Fruit fly (Drosophila melanogaster): Measurements from ENCODE around the gene Spn.

The Spn gene

DNA sequence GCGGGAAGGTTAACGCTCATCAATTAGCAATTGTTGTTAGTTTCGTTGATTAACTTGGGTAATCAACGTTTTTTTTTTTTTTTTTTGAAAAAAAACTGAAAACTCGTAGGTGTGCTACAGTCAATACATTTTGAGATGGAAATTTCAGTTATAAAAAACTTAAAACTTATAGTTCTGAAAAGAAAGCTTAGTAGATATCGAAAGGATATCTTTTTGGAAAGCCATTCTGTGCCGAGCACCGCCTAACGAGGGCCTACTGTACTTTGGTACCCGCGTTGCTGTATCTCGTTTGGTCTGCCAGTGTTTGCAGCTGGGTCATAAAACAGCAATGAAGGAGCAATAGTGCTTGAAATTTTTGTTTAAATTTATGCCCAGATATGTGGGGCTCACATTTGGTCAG, 17.9 kb upstream of the Spn start (continued):
- TF ChIP-seq CG9817 (tag; optimal IDR thresholded peaks at IDR 0.05) (no peak), ken (GFP tag; IDR thresholded peaks at IDR 0.05) (0 out of 3 replicates have a peak, but pooled peaks have one; percentile 40), CG10565 (GFP tag; optimal IDR thresholded peaks at IDR 0.05) (no peak), Meics (GFP tag; optimal IDR thresholded peaks at IDR 0.05) (peak; percentile 33), Bgb (GFP tag; IDR thresholded peaks at IDR 0.05; ENCODE audit: partially characterized antibody) (no peak), CG17186 (GFP tag; optimal IDR thresholded peaks at IDR 0.05) (no peak), Blimp-1 (GFP tag; optimal IDR thresholded peaks at IDR 0.05) (peak; percentile 39), kah (GFP tag; optimal IDR thresholded peaks at IDR 0.05) (no peak), knrl (GFP tag; IDR thresholded peaks at IDR 0.05; ENCODE audit: partially characterized antibody) (no peak), kay (GFP tag; optimal IDR thresholded peaks at IDR 0.05) (no peak), tup (GFP tag; optimal IDR thresholded peaks at IDR 0.05) (no peak), twi (tag; optimal IDR thresholded peaks at IDR 0.05) (no peak), CG43689 (GFP tag; IDR thresholded peaks at IDR 0.05) (no peak), danr (GFP tag; IDR thresholded peaks at IDR 0.05) (no peak), CG1792 (GFP tag; optimal IDR thresholded peaks at IDR 0.05) (no peak), D (optimal IDR thresholded peaks at IDR 0.05) (no peak), D (GFP tag; optimal IDR thresholded peaks at IDR 0.05) (no peak), CG6791 (GFP tag; IDR thresholded peaks at IDR 0.05; ENCODE audit: partially characterized antibody) (no peak), bsh (GFP tag; optimal IDR thresholded peaks at IDR 0.05) (no peak), en (GFP tag; optimal IDR thresholded peaks at IDR 0.05) (no peak), insv (GFP tag; optimal IDR thresholded peaks at IDR 0.05) (no peak), esg (GFP tag; conservative IDR thresholded peaks at IDR 0.05) (no peak), CG32772 (GFP tag; IDR thresholded peaks at IDR 0.05) (peak; percentile 66), Awh (GFP tag; IDR thresholded peaks at IDR 0.05) (0 out of 2 replicates have a peak, but pooled peaks have one; percentile 47), CG18262 (tag; optimal IDR thresholded peaks at IDR 0.05) (no peak), CG33213 (GFP tag; optimal IDR thresholded peaks at IDR 0.05) (peak; percentile 9), CG5245 (GFP tag; optimal IDR thresholded peaks at IDR 0.05) (peak; percentile 3), CG2875 (GFP tag; optimal IDR thresholded peaks at IDR 0.05) (no peak), Spps (tag; optimal IDR thresholded peaks at IDR 0.05) (no peak), B-H1 (GFP tag; IDR thresholded peaks at IDR 0.05) (no peak; the same call in 2 of the 3 replicates), Vsx1 (GFP tag; optimal IDR thresholded peaks at IDR 0.05) (no peak), zen (tag; optimal IDR thresholded peaks at IDR 0.05) (no peak), CG7745 (tag; optimal IDR thresholded peaks at IDR 0.05) (no peak), CG30431 (GFP tag; optimal IDR thresholded peaks at IDR 0.05) (no peak), CG8944 (GFP tag; optimal IDR thresholded peaks at IDR 0.05) (no peak), CG6854 (GFP tag; optimal IDR thresholded peaks at IDR 0.05) (no peak)

DNA sequence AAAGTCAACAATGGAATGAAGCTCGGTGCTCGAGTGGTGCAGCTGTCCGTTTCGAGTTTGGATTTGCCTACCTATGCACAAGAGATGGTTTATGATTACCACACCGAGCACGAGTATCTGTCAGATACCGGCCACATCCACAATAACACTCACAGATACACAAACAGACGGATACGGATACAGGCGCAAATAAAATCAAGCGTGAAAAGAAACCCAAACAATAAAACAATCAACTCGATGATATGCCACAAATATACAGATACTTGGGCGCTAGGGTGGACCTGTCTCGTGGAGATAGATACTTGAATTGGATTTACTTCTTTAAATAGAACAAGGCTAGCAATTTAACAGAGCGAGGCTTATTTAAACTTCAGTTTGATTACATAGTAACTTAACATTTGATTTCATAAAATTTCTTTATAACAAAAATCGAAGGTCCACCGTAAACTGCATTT, 16.2 kb upstream of the Spn start:
- TF ChIP-seq tna (GFP tag; IDR thresholded peaks at IDR 0.05; ENCODE audit: partially characterized antibody) (no peak), exex (tag; optimal IDR thresholded peaks at IDR 0.05) (peak; percentile 8), CG31388 (GFP tag; optimal IDR thresholded peaks at IDR 0.05) (no peak), hkb (optimal IDR thresholded peaks at IDR 0.05) (no peak), hkb (GFP tag; IDR thresholded peaks at IDR 0.05) (peak; percentile 78), CG16863 (GFP tag; optimal IDR thresholded peaks at IDR 0.05) (no peak), otp (GFP tag; IDR thresholded peaks at IDR 0.05) (peak; percentile 45; the same call in 1 of the 3 replicates), Optix (GFP tag; IDR thresholded peaks at IDR 0.05) (peak; percentile 12; the same call in 1 of the 3 replicates), Atf3 (GFP tag; optimal IDR thresholded peaks at IDR 0.05) (no peak), croc (GFP tag; conservative IDR thresholded peaks at IDR 0.05) (no peak), ac (GFP tag; optimal IDR thresholded peaks at IDR 0.05) (no peak), MESR4 (GFP tag; optimal IDR thresholded peaks at IDR 0.05) (no peak), CG13123 (GFP tag; optimal IDR thresholded peaks at IDR 0.05) (no peak), stwl (tag; optimal IDR thresholded peaks at IDR 0.05) (no peak), Oli (tag; optimal IDR thresholded peaks at IDR 0.05) (peak; percentile 61), hb (GFP tag; IDR thresholded peaks at IDR 0.05; ENCODE audit: partially characterized antibody) (no peak), zen2 (GFP tag; IDR thresholded peaks at IDR 0.05; ENCODE audit: partially characterized antibody) (no peak)
